Fruit fly (Drosophila melanogaster) whole organism, embryonic: ENCODE data around the gene CG10286.

Source experiments
- Ada2b ChIP-seq: fragments of 200-800 bp; sonication (Bioruptor generic); IDR thresholded peaks from 2 replicates; pipeline ENCODE4 v1.3.6; 2022; ENCODE audit warnings: missing biosample characterization, missing genetic modification characterization
- B-H2 ChIP-seq: fragments of 200-800 bp; sonication (Bioruptor generic); optimal IDR thresholded peaks from 2 replicates; lab custom pipeline; 2018; ENCODE audit warnings: missing biosample characterization, mild to moderate bottlenecking, missing genetic modification characterization
- CG10462 ChIP-seq: fragments of 200-800 bp; sonication (Bioruptor generic); optimal IDR thresholded peaks from 2 replicates; lab custom pipeline; 2016; ENCODE audit warnings: missing biosample characterization, missing genetic modification characterization
- CG12236 ChIP-seq: fragments of 200-800 bp; sonication (Bioruptor generic); optimal IDR thresholded peaks from 2 replicates; lab custom pipeline; 2016; ENCODE audit warnings: missing biosample characterization, missing genetic modification characterization
- CG1233 ChIP-seq: fragments of 200-800 bp; sonication (Bioruptor generic); optimal IDR thresholded peaks from 4 replicates; lab custom pipeline; 2018; ENCODE audit warnings: missing biosample characterization, mild to moderate bottlenecking, missing genetic modification characterization
- CG12942 ChIP-seq: fragments of 200-800 bp; sonication (Bioruptor generic); optimal IDR thresholded peaks from 3 replicates; lab custom pipeline; 2016; ENCODE audit warnings: missing biosample characterization, missing genetic modification characterization
- CG13624 ChIP-seq: fragments of 200-800 bp; sonication (Bioruptor generic); optimal IDR thresholded peaks from 2 replicates; lab custom pipeline; 2016; ENCODE audit warnings: missing biosample characterization, missing genetic modification characterization
- CG1647 ChIP-seq: fragments of 200-800 bp; sonication (Bioruptor generic); optimal IDR thresholded peaks from 3 replicates; lab custom pipeline; 2016; ENCODE audit warnings: missing biosample characterization, missing genetic modification characterization
- CG17186 ChIP-seq: fragments of 200-800 bp; sonication (Bioruptor generic); optimal IDR thresholded peaks from 3 replicates; lab custom pipeline; 2017; ENCODE audit warnings: missing biosample characterization, missing genetic modification reagents, missing genetic modification characterization
- CG17568 ChIP-seq: fragments of 200-800 bp; sonication (Bioruptor generic); optimal IDR thresholded peaks from 2 replicates; lab custom pipeline; 2018; ENCODE audit warnings: missing biosample characterization, mild to moderate bottlenecking, missing genetic modification characterization, moderate library complexity
- CG18262 ChIP-seq: fragments of 200-800 bp; optimal IDR thresholded peaks from 3 replicates; lab custom pipeline; 2019; ENCODE audit warnings: missing biosample characterization, mild to moderate bottlenecking, missing genetic modification characterization, moderate library complexity
- CG2202 ChIP-seq: fragments of 200-800 bp; sonication (Bioruptor generic); optimal IDR thresholded peaks from 2 replicates; lab custom pipeline; 2018; ENCODE audit warnings: missing biosample characterization, mild to moderate bottlenecking, missing genetic modification characterization
- CG31224 ChIP-seq: fragments of 200-800 bp; sonication (Bioruptor generic); IDR thresholded peaks from 2 replicates; pipeline ENCODE4 v1.3.6; 2022; ENCODE audit warnings: missing biosample characterization, missing genetic modification characterization
- CG31388 ChIP-seq: fragments of 200-800 bp; sonication (Bioruptor generic); optimal IDR thresholded peaks from 2 replicates; lab custom pipeline; 2016; ENCODE audit warnings: missing biosample characterization, missing genetic modification characterization
- CG31441 ChIP-seq: fragments of 200-800 bp; sonication (Bioruptor generic); IDR thresholded peaks from 2 replicates; pipeline ENCODE4 v1.3.6; 2022; ENCODE audit warnings: missing biosample characterization, missing genetic modification characterization
- CG3838 ChIP-seq: fragments of 200-800 bp; sonication (Bioruptor generic); optimal IDR thresholded peaks from 3 replicates; lab custom pipeline; 2016; ENCODE audit warnings: missing biosample characterization, missing genetic modification characterization
- CG4730 ChIP-seq: fragments of 200-800 bp; sonication (Bioruptor generic); IDR thresholded peaks from 2 replicates; pipeline ENCODE4 v1.3.6; 2022; ENCODE audit warnings: missing biosample characterization, missing genetic modification characterization
- CG7556 ChIP-seq: fragments of 200-800 bp; sonication (Bioruptor generic); optimal IDR thresholded peaks from 2 replicates; lab custom pipeline; 2017; ENCODE audit warnings: missing biosample characterization, mild to moderate bottlenecking, missing genetic modification characterization
- CG9797 ChIP-seq: fragments of 200-800 bp; sonication (Bioruptor generic); optimal IDR thresholded peaks from 3 replicates; lab custom pipeline; 2018; ENCODE audit warnings: missing biosample characterization, mild to moderate bottlenecking, missing genetic modification characterization
- CTCF ChIP-seq: fragments of 200-800 bp; sonication (Bioruptor generic); optimal IDR thresholded peaks from 2 replicates; lab custom pipeline; 2017; ENCODE audit warnings: missing biosample characterization, mild to moderate bottlenecking, missing genetic modification characterization, moderate library complexity
- Camta ChIP-seq: fragments of 200-800 bp; sonication (Bioruptor generic); optimal IDR thresholded peaks from 2 replicates; lab custom pipeline; 2016; ENCODE audit warnings: missing biosample characterization, missing genetic modification characterization
- CkIIα-i1 ChIP-seq: fragments of 200-800 bp; sonication (Bioruptor generic); IDR thresholded peaks from 2 replicates; pipeline ENCODE4 v1.3.6; 2022; ENCODE audit warnings: missing biosample characterization, missing genetic modification characterization
- CrebB ChIP-seq: fragments of 200-800 bp; sonication (Bioruptor generic); optimal IDR thresholded peaks from 3 replicates; lab custom pipeline; 2018; ENCODE audit warnings: missing biosample characterization, mild to moderate bottlenecking, missing genetic modification characterization
- Dbx ChIP-seq: fragments of 200-800 bp; sonication (Bioruptor generic); IDR thresholded peaks from 3 replicates; pipeline ENCODE4 v1.3.6; 2022; ENCODE audit warnings: missing biosample characterization, missing genetic modification characterization
- Deaf1 ChIP-seq: fragments of 200-800 bp; optimal IDR thresholded peaks from 3 replicates; lab custom pipeline; 2019; ENCODE audit warnings: missing biosample characterization, mild to moderate bottlenecking, missing genetic modification characterization, moderate library complexity
- Dek ChIP-seq: fragments of 200-800 bp; sonication (Bioruptor generic); optimal IDR thresholded peaks from 3 replicates; lab custom pipeline; 2019; ENCODE audit warnings: missing biosample characterization, mild to moderate bottlenecking, missing genetic modification characterization, moderate library complexity
- Dfd ChIP-seq, 2 experiments: fragments of >200 bp; optimal IDR thresholded peaks; 2 replicates each; lab custom pipeline; 2017; ENCODE audit warnings: missing biosample characterization in 2 of 2, missing genetic modification characterization in 2 of 2
- Doc2 ChIP-seq: fragments of 200-800 bp; sonication (Bioruptor generic); IDR thresholded peaks from 2 replicates; pipeline ENCODE4 v1.3.6; 2022; ENCODE audit warnings: missing biosample characterization, missing genetic modification characterization
- Doc3 ChIP-seq: fragments of 200-800 bp; sonication (Bioruptor generic); IDR thresholded peaks from 3 replicates; pipeline ENCODE4 v1.3.6; 2022; ENCODE audit warnings: missing biosample characterization, missing genetic modification characterization; ENCODE audit not compliant: partially characterized antibody
- Dp ChIP-seq: fragments of 200-800 bp; sonication (Bioruptor generic); optimal IDR thresholded peaks from 2 replicates; lab custom pipeline; 2018; ENCODE audit warnings: missing biosample characterization, mild to moderate bottlenecking, missing genetic modification characterization, moderate library complexity
- Eip74EF ChIP-seq, 2 experiments: fragments of 200-800 bp in 1 of 2; fragments of >200 bp in 1 of 2; sonication (Bioruptor generic) in 1 of 2; optimal IDR thresholded peaks; 2 replicates each; lab custom pipeline; 2017 to 2019; ENCODE audit warnings: missing biosample characterization in 2 of 2, missing genetic modification characterization in 2 of 2, mild to moderate bottlenecking in 1 of 2, moderate library complexity in 1 of 2
- Kr ChIP-seq: fragments of 200-800 bp; sonication (Bioruptor generic); optimal IDR thresholded peaks from 2 replicates; lab custom pipeline; 2017; ENCODE audit warnings: missing biosample characterization, mild to moderate bottlenecking, missing genetic modification characterization
- NfI ChIP-seq: fragments of 200-800 bp; sonication (Bioruptor generic); optimal IDR thresholded peaks from 3 replicates; lab custom pipeline; 2018; ENCODE audit warnings: missing biosample characterization, mild to moderate bottlenecking, missing genetic modification characterization, moderate library complexity
- Sry-δ ChIP-seq: fragments of 200-800 bp; sonication (Bioruptor generic); optimal IDR thresholded peaks from 2 replicates; lab custom pipeline; 2016; ENCODE audit warnings: missing biosample characterization, missing genetic modification characterization
- Tbp ChIP-seq: fragments of >200 bp; optimal IDR thresholded peaks from 2 replicates; lab custom pipeline; 2018; ENCODE audit warnings: missing biosample characterization, missing genetic modification characterization
- Vsx1 ChIP-seq: fragments of 200-800 bp; sonication (Bioruptor generic); optimal IDR thresholded peaks from 2 replicates; lab custom pipeline; 2017; ENCODE audit warnings: missing biosample characterization, mild to moderate bottlenecking, missing genetic modification characterization, missing genetic modification reagents
- YL-1 ChIP-seq: fragments of 200-800 bp; sonication (Bioruptor generic); optimal IDR thresholded peaks from 3 replicates; lab custom pipeline; 2017; ENCODE audit warnings: missing biosample characterization, mild to moderate bottlenecking, missing genetic modification characterization
- ap ChIP-seq: fragments of 200-800 bp; sonication (Bioruptor generic); IDR thresholded peaks from 2 replicates; pipeline ENCODE4 v1.3.6; 2022; ENCODE audit warnings: missing biosample characterization, missing genetic modification characterization
- ase ChIP-seq: fragments of 200-800 bp; sonication (Bioruptor generic); IDR thresholded peaks from 3 replicates; pipeline ENCODE4 v1.3.6; 2022; ENCODE audit warnings: missing biosample characterization, missing genetic modification characterization
- cg ChIP-seq: fragments of 200-800 bp; sonication (Bioruptor generic); optimal IDR thresholded peaks from 3 replicates; lab custom pipeline; 2019; ENCODE audit warnings: missing biosample characterization, mild to moderate bottlenecking, missing genetic modification characterization, moderate library complexity
- disco-r ChIP-seq: fragments of 200-800 bp; sonication (Bioruptor generic); optimal IDR thresholded peaks from 2 replicates; lab custom pipeline; 2016; ENCODE audit warnings: missing biosample characterization, missing genetic modification characterization
- ems ChIP-seq: fragments of 200-800 bp; sonication (Bioruptor generic); optimal IDR thresholded peaks from 3 replicates; lab custom pipeline; 2016; ENCODE audit warnings: missing biosample characterization, missing genetic modification characterization
- esg ChIP-seq: fragments of 200-800 bp; sonication (Bioruptor generic); conservative IDR thresholded peaks from 2 replicates; pipeline ENCODE4 v1.3.6; 2022; ENCODE audit warnings: missing biosample characterization, missing genetic modification characterization
- gcm2 ChIP-seq: fragments of 200-800 bp; sonication (Bioruptor generic); optimal IDR thresholded peaks from 2 replicates; lab custom pipeline; 2016; ENCODE audit warnings: missing biosample characterization, missing genetic modification characterization
- gsb-n ChIP-seq: fragments of 200-800 bp; sonication (Bioruptor generic); optimal IDR thresholded peaks from 3 replicates; lab custom pipeline; 2018; ENCODE audit warnings: missing biosample characterization, mild to moderate bottlenecking, missing genetic modification characterization
- h ChIP-seq: fragments of >200 bp; optimal IDR thresholded peaks from 2 replicates; lab custom pipeline; 2017
- jumu ChIP-seq: fragments of 200-800 bp; sonication (Bioruptor generic); optimal IDR thresholded peaks from 3 replicates; lab custom pipeline; 2016; ENCODE audit warnings: missing biosample characterization, missing genetic modification characterization
- kay ChIP-seq: fragments of 200-800 bp; sonication (Bioruptor generic); optimal IDR thresholded peaks from 2 replicates; lab custom pipeline; 2016; ENCODE audit warnings: missing biosample characterization, missing genetic modification characterization
- lab ChIP-seq: fragments of 200-800 bp; sonication (Bioruptor generic); optimal IDR thresholded peaks from 3 replicates; lab custom pipeline; 2017; ENCODE audit warnings: missing biosample characterization, missing genetic modification characterization, mild to moderate bottlenecking, moderate library complexity, missing genetic modification reagents
- sd ChIP-seq: fragments of 200-800 bp; sonication (Bioruptor generic); optimal IDR thresholded peaks from 3 replicates; lab custom pipeline; 2018; ENCODE audit warnings: missing biosample characterization, mild to moderate bottlenecking, missing genetic modification characterization, moderate library complexity
- sima ChIP-seq: fragments of 200-800 bp; sonication (Bioruptor generic); optimal IDR thresholded peaks from 2 replicates; lab custom pipeline; 2016; ENCODE audit warnings: missing biosample characterization, missing genetic modification characterization
- toy ChIP-seq: fragments of 200-800 bp; sonication (Bioruptor generic); IDR thresholded peaks from 2 replicates; pipeline ENCODE4 v1.3.6; 2022; ENCODE audit warnings: missing biosample characterization, missing genetic modification characterization
- vvl ChIP-seq: fragments of 200-800 bp; sonication (Bioruptor generic); IDR thresholded peaks from 2 replicates; pipeline ENCODE4 v1.3.6; 2022; ENCODE audit warnings: missing biosample characterization, missing genetic modification characterization

The CG10286 gene

dm6 chr3R:6397611-6398092 lies 28.9 kb downstream of the CG10286 start (continued):
- TF ChIP-seq CG13624 (GFP tag; lab: Kevin White, UChicago) (no peak), CG1233 (GFP tag; lab: Kevin White, UChicago) (peak; percentile 10), B-H2 (GFP tag; lab: Kevin White, UChicago) (no peak), lab (GFP tag; lab: Kevin White, UChicago) (peak; percentile 27), jumu (peak; percentile 4), Eip74EF (GFP tag; optimal IDR thresholded peaks at IDR 0.05; lab: Kevin White, UChicago) (no peak), Ada2b (GFP tag; lab: Robert Waterston, UW) (no peak), NfI (peak; percentile 34), ase (GFP tag; lab: Robert Waterston, UW) (no peak), gsb-n (tag; lab: Kevin White, UChicago) (no peak), kay (GFP tag; lab: Kevin White, UChicago) (peak; percentile 20), CrebB (no peak), disco-r (GFP tag; lab: Kevin White, UChicago) (no peak), Dp (GFP tag; lab: Kevin White, UChicago) (no peak), CkIIα-i1 (GFP tag; lab: Robert Waterston, UW) (no peak), CG31224 (GFP tag; lab: Robert Waterston, UW) (no peak), CTCF (no peak), Doc2 (GFP tag; lab: Robert Waterston, UW) (no peak), cg (GFP tag; lab: Kevin White, UChicago) (no peak), CG31388 (GFP tag; lab: Kevin White, UChicago) (no peak), sd (tag; lab: Kevin White, UChicago) (no peak), gcm2 (no peak), sima (GFP tag; lab: Kevin White, UChicago) (no peak), Tbp (GFP tag; lab: Kevin White, UChicago) (no peak), toy (no peak), CG9797 (GFP tag; lab: Kevin White, UChicago) (no peak), vvl (no peak), Dek (tag; lab: Kevin White, UChicago) (peak; percentile 36), CG18262 (tag; lab: Kevin White, UChicago) (no peak), ap (no peak), CG12942 (GFP tag; lab: Kevin White, UChicago) (no peak), esg (GFP tag; lab: Robert Waterston, UW) (0 out of 2 replicates have a peak, but pooled peaks have one; percentile 23), ems (GFP tag; lab: Kevin White, UChicago) (no peak), CG17568 (peak; percentile 8), CG1647 (GFP tag; lab: Kevin White, UChicago) (no peak), CG12236 (GFP tag; lab: Kevin White, UChicago) (no peak), Camta (no peak), Doc3 (GFP tag; lab: Robert Waterston, UW) (no peak), CG31441 (GFP tag; lab: Robert Waterston, UW) (peak; percentile 18; the same call in 1 of the 2 replicates), YL-1 (GFP tag; lab: Kevin White, UChicago) (no peak), CG10462 (no peak), CG17186 (no peak), CG4730 (no peak), h (no peak), CG3838 (GFP tag; lab: Kevin White, UChicago) (no peak), Sry-δ (no peak), Kr (GFP tag; lab: Kevin White, UChicago) (no peak), Dbx (GFP tag; lab: Robert Waterston, UW) (no peak), Deaf1 (tag; lab: Kevin White, UChicago) (no peak), CG2202 (tag; lab: Kevin White, UChicago) (no peak), Vsx1 (GFP tag; lab: Kevin White, UChicago) (peak; percentile 20), CG7556 (GFP tag; lab: Kevin White, UChicago) (peak; percentile 11), Dfd (GFP tag; optimal IDR thresholded peaks at IDR 0.05; lab: Kevin White, UChicago) (no peak)
